Worm (Caenorhabditis elegans) whole organism, L1 larva: ENCODE measurements around the gene F22E5.23.
"Not testable (repeated sequence)": the region's sequence is repeated elsewhere in the genome, so short reads cannot be mapped to it uniquely, and the experiment has no call there.

ENCODE experiments used
- C16A3.4 ChIP-seq: fragments of 150-350 bp; optimal IDR thresholded peaks from 2 replicates; lab custom pipeline; 2014; ENCODE audit warnings: missing biosample characterization, missing genetic modification characterization
- C34B4.2 ChIP-seq: sonication (generic microtip); optimal IDR thresholded peaks from 2 replicates; lab custom pipeline; 2017; ENCODE audit warnings: mild to moderate bottlenecking, missing genetic modification characterization, missing compliant biosample characterization
- F16B12.6 ChIP-seq: fragments of 150-350 bp; optimal IDR thresholded peaks from 2 replicates; lab custom pipeline; 2014; ENCODE audit warnings: missing biosample characterization, missing genetic modification characterization
- Y116A8C.19 ChIP-seq: sonication (generic microtip); optimal IDR thresholded peaks from 2 replicates; lab custom pipeline; 2016; ENCODE audit warnings: missing compliant biosample characterization, missing genetic modification characterization, borderline replicate concordance
- aha-1 ChIP-seq: fragments of 150-350 bp; optimal IDR thresholded peaks from 2 replicates; lab custom pipeline; 2014; ENCODE audit warnings: missing biosample characterization, missing genetic modification characterization
- ama-1 ChIP-seq: fragments of 150-350 bp; optimal IDR thresholded peaks from 2 replicates; lab custom pipeline; 2014
- blmp-1 ChIP-seq: fragments of 150-350 bp; optimal IDR thresholded peaks from 2 replicates; lab custom pipeline; 2014; ENCODE audit warnings: missing biosample characterization, missing genetic modification characterization
- dpl-1 ChIP-seq, 3 experiments: fragments of 150-350 bp in 2 of 3; sonication (generic microtip) in 1 of 3; optimal IDR thresholded peaks; 2 replicates each; lab custom pipeline; 2014 to 2017; ENCODE audit warnings: missing biosample characterization in 3 of 3, missing genetic modification characterization in 3 of 3, missing genetic modification reagents in 3 of 3
- efl-1 ChIP-seq, 4 experiments: fragments of 150-350 bp; optimal IDR thresholded peaks in 3 of 4; peaks in 1 of 4; 1 replicate in 1 of 4; 2 replicates in 3 of 4; lab custom pipeline; 2014; ENCODE audit warnings: missing biosample characterization in 2 of 4, missing genetic modification characterization in 2 of 4, missing genetic modification reagents in 2 of 4
- fkh-8 ChIP-seq: sonication (generic microtip); optimal IDR thresholded peaks from 2 replicates; lab custom pipeline; 2016; ENCODE audit warnings: mild to moderate bottlenecking, missing genetic modification characterization, missing compliant biosample characterization
- hlh-4 ChIP-seq: sonication (generic microtip); optimal IDR thresholded peaks from 2 replicates; lab custom pipeline; 2016; ENCODE audit warnings: mild to moderate bottlenecking, missing genetic modification characterization, missing compliant biosample characterization
- jun-1 ChIP-seq: fragments of 150-350 bp; optimal IDR thresholded peaks from 2 replicates; lab custom pipeline; 2014; ENCODE audit warnings: missing biosample characterization, missing genetic modification reagents, missing genetic modification characterization
- lin-13 ChIP-seq: fragments of 150-350 bp; optimal IDR thresholded peaks from 2 replicates; lab custom pipeline; 2014; ENCODE audit warnings: missing biosample characterization, missing genetic modification reagents, missing genetic modification characterization
- lin-14 ChIP-seq: fragments of 200-800 bp; sonication (Bioruptor generic); optimal IDR thresholded peaks from 2 replicates; lab custom pipeline; 2018; ENCODE audit warnings: mild to moderate bottlenecking, missing genetic modification characterization, moderate library complexity, missing compliant biosample characterization
- mab-9 ChIP-seq: fragments of 200-800 bp; sonication (Bioruptor generic); IDR thresholded peaks from 2 replicates; pipeline ENCODE4 v1.3.6; 2022; ENCODE audit warnings: missing genetic modification reagents, missing genetic modification characterization, missing compliant biosample characterization
- mef-2 ChIP-seq: fragments of 150-350 bp; optimal IDR thresholded peaks from 2 replicates; lab custom pipeline; 2014; ENCODE audit warnings: missing biosample characterization, missing genetic modification characterization
- mep-1 ChIP-seq: fragments of 150-350 bp; optimal IDR thresholded peaks from 2 replicates; lab custom pipeline; 2014; ENCODE audit warnings: missing biosample characterization, missing genetic modification characterization
- nhr-19 ChIP-seq: fragments of 200-800 bp; sonication (Bioruptor generic); conservative IDR thresholded peaks from 2 replicates; pipeline ENCODE4 v1.3.6; 2022; ENCODE audit warnings: missing genetic modification characterization, missing compliant biosample characterization
- nhr-28 ChIP-seq: fragments of 150-350 bp; optimal IDR thresholded peaks from 2 replicates; lab custom pipeline; 2014; ENCODE audit warnings: missing biosample characterization, missing genetic modification characterization
- nhr-47 ChIP-seq: sonication (generic microtip); optimal IDR thresholded peaks from 2 replicates; lab custom pipeline; 2016; ENCODE audit warnings: mild to moderate bottlenecking, missing genetic modification characterization, moderate library complexity, missing compliant biosample characterization
- nhr-76 ChIP-seq: sonication (generic microtip); optimal IDR thresholded peaks from 2 replicates; lab custom pipeline; 2017; ENCODE audit warnings: missing biosample characterization, missing genetic modification characterization
- nhr-85 ChIP-seq: sonication (generic microtip); peaks from one replicate; lab custom pipeline; 2016; ENCODE audit warnings: missing genetic modification characterization, inconsistent platforms, missing compliant biosample characterization
- nhr-90 ChIP-seq: sonication (generic microtip); optimal IDR thresholded peaks from 2 replicates; lab custom pipeline; 2016; ENCODE audit warnings: mild to moderate bottlenecking, missing genetic modification characterization, missing compliant biosample characterization; ENCODE audit not compliant: poor library complexity
- pqm-1 ChIP-seq: sonication (generic microtip); optimal IDR thresholded peaks from 3 replicates; lab custom pipeline; 2017; ENCODE audit warnings: missing biosample characterization, missing genetic modification characterization
- sptf-1 ChIP-seq: fragments of 150-350 bp; optimal IDR thresholded peaks from 2 replicates; lab custom pipeline; 2014; ENCODE audit warnings: missing biosample characterization, missing genetic modification characterization
- swsn-7 ChIP-seq: sonication (generic microtip); optimal IDR thresholded peaks from 2 replicates; lab custom pipeline; 2016; ENCODE audit warnings: missing genetic modification characterization, missing compliant biosample characterization
- tbx-2 ChIP-seq: sonication (generic microtip); optimal IDR thresholded peaks from 2 replicates; lab custom pipeline; 2016; ENCODE audit warnings: missing genetic modification characterization, missing compliant biosample characterization
- unc-30 ChIP-seq: sonication (generic microtip); optimal IDR thresholded peaks from 2 replicates; lab custom pipeline; 2017; ENCODE audit warnings: missing biosample characterization, missing genetic modification characterization
- unc-98 ChIP-seq: fragments of 200-800 bp; sonication (Bioruptor generic); IDR thresholded peaks from 2 replicates; pipeline ENCODE4 v1.3.6; 2022; ENCODE audit warnings: missing genetic modification characterization, missing compliant biosample characterization
- vab-15 ChIP-seq: sonication (generic microtip); optimal IDR thresholded peaks from 2 replicates; lab custom pipeline; 2017; ENCODE audit warnings: missing genotype, mild to moderate bottlenecking, missing genetic modification characterization, missing compliant biosample characterization
- zip-4 ChIP-seq: fragments of 200-800 bp; sonication (Bioruptor generic); optimal IDR thresholded peaks from 2 replicates; lab custom pipeline; 2018; ENCODE audit warnings: mild to moderate bottlenecking, missing genetic modification characterization, moderate library complexity, missing compliant biosample characterization
- ztf-4 ChIP-seq: fragments of 150-350 bp; optimal IDR thresholded peaks from 2 replicates; lab custom pipeline; 2014; ENCODE audit warnings: missing biosample characterization, missing genetic modification characterization

The F22E5.23 gene

DNA sequence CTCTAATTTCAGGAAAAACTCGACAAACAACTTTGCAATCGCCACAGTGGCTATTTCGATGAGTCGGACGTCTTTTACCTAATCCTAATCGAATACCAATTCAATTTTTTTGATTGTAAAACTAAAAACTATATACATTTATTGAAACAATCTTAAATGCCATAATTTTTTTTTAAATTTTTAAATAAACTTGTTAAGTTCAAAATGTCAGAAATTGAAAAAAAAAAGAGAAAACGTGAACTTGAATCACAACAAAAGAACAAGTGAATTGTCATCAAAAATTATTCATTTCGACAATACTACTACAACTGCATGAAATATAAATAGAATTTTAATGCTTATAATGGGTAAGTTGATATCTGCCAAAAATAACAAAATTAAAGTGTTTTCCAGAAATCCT lies 28.8 kb upstream of the F22E5.23 start, which contains the start of gene D2062.13:
D2062.13 (plus strand) TSS at position 301 of the 400 bp plus-strand sequence.
- not testable (repeated sequence) for TF ChIP-seq dpl-1 (GFP tag; optimal IDR thresholded peaks at IDR 0.05; lab: Kevin White, UChicago); fkh-8 (tag; lab: Kevin White, UChicago); ztf-4 (tag; lab: Kevin White, UChicago)

DNA sequence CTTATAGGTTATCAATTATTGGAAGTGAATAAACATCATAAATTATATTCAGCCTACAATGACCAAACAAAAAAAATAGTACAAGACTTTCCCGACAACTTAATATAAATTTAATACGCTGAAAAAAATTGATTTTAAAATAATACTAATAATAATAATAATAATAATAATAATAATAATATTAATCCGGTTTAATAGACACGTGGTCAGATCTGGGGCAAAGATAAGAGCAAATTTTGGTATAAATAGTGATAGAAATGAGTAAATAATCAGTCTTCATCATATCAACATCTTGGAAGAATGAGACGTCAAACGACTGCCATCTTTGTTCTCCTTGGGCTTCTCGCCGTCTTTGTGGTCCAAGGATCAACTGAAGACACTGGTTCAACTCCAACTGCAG lies 24.4 kb upstream of the F22E5.23 start, which contains the start of gene msrp-5:
msrp-5 (plus strand) TSS at position 301 of the 400 bp plus-strand sequence.
- not testable (repeated sequence) for TF ChIP-seq unc-98 (GFP tag; lab: Robert Waterston, UW); ztf-4 (tag; lab: Kevin White, UChicago); vab-15 (tag; lab: Kevin White, UChicago)

DNA sequence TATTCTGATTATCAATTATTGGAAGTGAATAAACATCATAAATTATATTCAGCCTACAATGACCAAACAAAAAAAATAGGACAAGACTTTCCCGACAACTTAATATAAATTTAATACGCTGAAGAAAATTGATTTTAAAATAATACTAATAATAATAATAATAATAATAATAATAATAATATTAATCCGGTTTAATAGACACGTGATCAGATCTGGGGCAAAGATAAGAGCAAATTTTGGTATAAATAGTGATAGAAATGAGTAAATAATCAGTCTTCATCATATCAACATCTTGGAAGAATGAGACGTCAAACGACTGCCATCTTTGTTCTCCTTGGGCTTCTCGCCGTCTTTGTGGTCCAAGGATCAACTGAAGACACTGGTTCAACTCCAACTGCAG lies 21.9 kb upstream of the F22E5.23 start, which contains the start of gene msrp-6:
msrp-6 (plus strand) TSS at position 301 of the 400 bp plus-strand sequence.
- TF ChIP-seq nhr-90 (tag; lab: Kevin White, UChicago); mef-2; sptf-1 (tag; lab: Kevin White, UChicago): not testable (repeated sequence)

DNA sequence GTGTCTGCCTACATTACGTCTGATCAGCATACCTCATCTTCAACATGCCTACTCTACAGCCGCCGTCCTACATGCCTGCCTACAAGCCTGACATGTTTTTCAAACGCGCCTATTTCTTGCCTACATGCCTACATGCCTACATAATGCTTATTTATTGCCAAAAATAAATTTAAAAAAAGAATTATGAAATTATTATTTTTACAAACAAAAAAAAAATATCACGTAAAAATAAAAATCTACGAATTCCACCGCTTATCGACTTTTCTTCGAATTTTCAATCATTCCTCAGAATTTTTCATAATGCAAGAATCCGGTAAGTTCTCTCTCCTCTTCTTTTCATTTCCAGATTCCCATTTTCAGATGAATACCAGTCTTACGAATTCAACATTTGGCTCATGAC lies 18.6 kb upstream of the F22E5.23 start, which contains the start of gene D2062.5:
D2062.5 (plus strand) TSS at position 301 of the 400 bp plus-strand sequence.
- TF ChIP-seq unc-98 (GFP tag; lab: Robert Waterston, UW) (no peak), nhr-85 (tag; lab: Kevin White, UChicago) (no peak), nhr-76 (tag; lab: Kevin White, UChicago) (no peak), ama-1 (no peak), lin-13 (GFP tag; lab: Kevin White, UChicago) (no peak), C34B4.2 (no peak), blmp-1 (tag; lab: Kevin White, UChicago) (no peak), lin-14 (GFP tag; lab: Kevin White, UChicago) (no peak)
- TF ChIP-seq, all 84 proteins: peak for 0

DNA sequence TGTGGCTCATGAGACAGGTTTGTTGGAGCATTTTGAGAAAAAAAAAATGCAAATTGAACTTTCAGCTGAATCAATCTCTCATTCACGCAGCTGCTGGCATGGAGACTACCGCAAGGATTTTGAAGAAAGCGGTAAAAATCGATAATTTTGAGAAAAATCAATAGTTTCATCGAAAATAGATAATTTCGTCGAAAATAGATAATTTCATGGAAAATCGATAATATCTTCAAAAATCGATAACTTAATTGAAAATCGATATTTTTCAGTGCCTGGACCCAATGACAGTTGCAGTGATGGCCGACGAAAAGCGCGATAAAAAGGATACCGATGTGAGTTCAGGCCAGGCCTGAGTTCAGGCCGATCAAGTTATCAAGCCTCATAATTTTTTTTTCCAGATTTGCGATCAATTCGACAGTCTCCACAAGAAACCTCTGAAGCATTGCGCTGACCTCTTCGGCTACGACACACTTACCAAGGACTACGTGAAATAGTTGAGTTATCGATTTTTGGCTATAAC lies 18.1 kb upstream of the F22E5.23 start, which contains the start of gene D2062.4:
D2062.4 (plus strand) TSS at position 467 of the 517 bp plus-strand sequence.
- TF ChIP-seq swsn-7 (tag; lab: Kevin White, UChicago); zip-4 (GFP tag; lab: Kevin White, UChicago); blmp-1 (tag; lab: Kevin White, UChicago): not testable (repeated sequence)

DNA sequence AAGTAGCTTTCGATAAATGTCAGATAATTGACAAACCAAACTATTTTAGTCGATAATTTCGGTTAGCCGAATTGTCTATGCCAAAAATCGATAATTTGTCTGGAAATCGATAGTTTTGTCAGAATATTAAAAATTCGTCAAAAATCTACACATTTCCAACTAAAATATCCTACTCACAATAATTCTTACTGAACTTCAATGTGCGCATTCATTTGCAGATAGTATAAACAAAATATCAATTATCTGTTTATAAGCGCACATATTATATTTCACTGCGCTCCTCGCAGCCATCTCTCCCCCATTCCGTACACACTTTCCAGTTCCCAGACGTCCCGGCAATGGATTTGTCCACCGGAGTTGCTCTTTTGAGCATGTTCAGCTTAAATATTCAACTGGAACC lies 16.3 kb upstream of the F22E5.23 start, which contains the start of gene lgc-28:
lgc-28 (plus strand) TSS at position 301 of the 400 bp plus-strand sequence.
- TF ChIP-seq tbx-2 (tag; lab: Kevin White, UChicago) (no peak), efl-1 (optimal IDR thresholded peaks at IDR 0.05; lab: Kevin White, UChicago) (no peak), efl-1 (GFP tag; optimal IDR thresholded peaks at IDR 0.05 in 1 of 2; lab: Kevin White, UChicago) (no peak), ztf-4 (tag; lab: Kevin White, UChicago) (no peak), hlh-4 (no peak), unc-30 (tag; lab: Kevin White, UChicago) (no peak), nhr-28 (tag; lab: Kevin White, UChicago) (no peak), aha-1 (no peak), F16B12.6 (tag; lab: Kevin White, UChicago) (no peak), mab-9 (GFP tag; lab: Robert Waterston, UW) (no peak), mep-1 (tag; lab: Kevin White, UChicago) (no peak), Y116A8C.19 (tag; lab: Kevin White, UChicago) (no peak), pqm-1 (no peak), nhr-19 (no peak), C16A3.4 (tag; lab: Kevin White, UChicago) (no peak), jun-1 (tag; lab: Kevin White, UChicago) (no peak), nhr-47 (tag; lab: Kevin White, UChicago) (no peak)
- TF ChIP-seq, all 84 proteins: peak for 0
